Fruit fly (Drosophila melanogaster) whole organism, embryonic: Measurements from ENCODE around the gene rho-6.

Source experiments
- CG10431 ChIP-seq: fragments of 200-800 bp; sonication (Bioruptor generic); optimal IDR thresholded peaks from 3 replicates; lab custom pipeline; 2018; ENCODE audit warnings: missing biosample characterization, mild to moderate bottlenecking, missing genetic modification characterization
- CG17612 ChIP-seq: fragments of 200-800 bp; sonication (Bioruptor generic); IDR thresholded peaks from 2 replicates; pipeline ENCODE4 v1.3.6; 2022; ENCODE audit warnings: missing biosample characterization, missing genetic modification characterization
- Mes4 ChIP-seq: fragments of 200-800 bp; sonication (Bioruptor generic); optimal IDR thresholded peaks from 2 replicates; lab custom pipeline; 2016; ENCODE audit warnings: missing biosample characterization, missing genetic modification characterization
- NC2α ChIP-seq: fragments of 200-800 bp; sonication (Bioruptor generic); optimal IDR thresholded peaks from 2 replicates; lab custom pipeline; 2016; ENCODE audit warnings: missing biosample characterization, missing genetic modification characterization
- ac ChIP-seq: fragments of 200-800 bp; sonication (Bioruptor generic); optimal IDR thresholded peaks from 3 replicates; lab custom pipeline; 2017; ENCODE audit warnings: missing biosample characterization, mild to moderate bottlenecking, missing genetic modification characterization
- crol ChIP-seq: fragments of 200-800 bp; sonication (Bioruptor generic); IDR thresholded peaks from 2 replicates; pipeline ENCODE4 v1.3.6; 2022; ENCODE audit warnings: missing biosample characterization, missing genetic modification characterization
- ems ChIP-seq: fragments of 200-800 bp; sonication (Bioruptor generic); optimal IDR thresholded peaks from 3 replicates; lab custom pipeline; 2016; ENCODE audit warnings: missing biosample characterization, missing genetic modification characterization
- gcm ChIP-seq: fragments of 200-800 bp; sonication (Bioruptor generic); optimal IDR thresholded peaks from 2 replicates; lab custom pipeline; 2019; ENCODE audit warnings: missing biosample characterization, mild to moderate bottlenecking, missing genetic modification characterization, moderate library complexity
- pho ChIP-seq: fragments of 200-800 bp; sonication (Bioruptor generic); optimal IDR thresholded peaks from 2 replicates; lab custom pipeline; 2016; ENCODE audit warnings: missing biosample characterization, missing genetic modification characterization
- ranshi ChIP-seq: fragments of 200-800 bp; sonication (Bioruptor generic); IDR thresholded peaks from 2 replicates; pipeline ENCODE4 v1.3.6; 2022; ENCODE audit warnings: missing biosample characterization, missing genetic modification characterization
- row ChIP-seq: fragments of 200-800 bp; sonication (Bioruptor generic); IDR thresholded peaks from 3 replicates; pipeline ENCODE4 v1.3.6; 2022; ENCODE audit warnings: missing biosample characterization, missing genetic modification characterization
- tna ChIP-seq: fragments of 200-800 bp; sonication (Bioruptor generic); IDR thresholded peaks from 2 replicates; pipeline ENCODE4 v1.3.6; 2022; ENCODE audit warnings: missing biosample characterization, missing genetic modification characterization; ENCODE audit not compliant: partially characterized antibody
- ttk ChIP-seq: fragments of 200-800 bp; sonication (Bioruptor generic); IDR thresholded peaks from 2 replicates; pipeline ENCODE4 v2.1.2; 2022; ENCODE audit warnings: missing biosample characterization, missing genetic modification characterization

DNA sequence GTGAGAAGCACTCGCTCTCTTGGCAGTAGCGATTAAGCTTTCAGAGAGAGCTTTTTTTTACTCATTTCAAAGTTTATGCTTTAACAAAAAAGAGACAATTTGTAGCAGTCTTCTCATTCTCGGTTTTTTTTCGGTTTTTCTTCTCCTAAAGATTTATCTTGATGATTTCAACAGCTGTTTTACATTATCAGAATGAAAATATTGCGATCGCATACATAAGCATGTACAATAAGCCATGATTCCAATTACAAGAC lies 841 bp upstream of the rho-6 start:
- no peak for TF ChIP-seq NC2α (GFP tag; lab: Kevin White, UChicago)
- no peak for TF ChIP-seq tna (GFP tag; lab: Robert Waterston, UW)
- no peak for TF ChIP-seq ranshi (GFP tag; lab: Robert Waterston, UW)
- TF ChIP-seq ttk: no peak
- no peak for TF ChIP-seq Mes4 (GFP tag; lab: Kevin White, UChicago)
- no peak for TF ChIP-seq row (GFP tag; lab: Robert Waterston, UW)
- no peak for TF ChIP-seq pho
- TF ChIP-seq CG17612: no peak
- no peak for TF ChIP-seq crol
- TF ChIP-seq ems (GFP tag; lab: Kevin White, UChicago): no peak
- no peak for TF ChIP-seq gcm (GFP tag; lab: Kevin White, UChicago)
- no peak for TF ChIP-seq CG10431 (GFP tag; lab: Kevin White, UChicago)
- no peak for TF ChIP-seq ac (GFP tag; lab: Kevin White, UChicago)
